Worm (Caenorhabditis elegans): ENCODE measurements around the gene ZC190.7.

- TF ChIP-seq fkh-10 (GFP tag; optimal IDR thresholded peaks at IDR 0.05) (no peak), ztf-11 (tag; optimal IDR thresholded peaks at IDR 0.05) (no peak), fos-1 (tag; optimal IDR thresholded peaks at IDR 0.05) (no peak), nhr-12 (tag; optimal IDR thresholded peaks at IDR 0.05) (no peak), lsy-2 (tag; optimal IDR thresholded peaks at IDR 0.05) (no peak)
Observed at ce11 chrV:8660475-8660874, 26.2 kb downstream of the ZC190.7 start.
